Worm (Caenorhabditis elegans): ENCODE data around the gene Y38H6C.4.

Gene Y38H6C.4

DNA sequence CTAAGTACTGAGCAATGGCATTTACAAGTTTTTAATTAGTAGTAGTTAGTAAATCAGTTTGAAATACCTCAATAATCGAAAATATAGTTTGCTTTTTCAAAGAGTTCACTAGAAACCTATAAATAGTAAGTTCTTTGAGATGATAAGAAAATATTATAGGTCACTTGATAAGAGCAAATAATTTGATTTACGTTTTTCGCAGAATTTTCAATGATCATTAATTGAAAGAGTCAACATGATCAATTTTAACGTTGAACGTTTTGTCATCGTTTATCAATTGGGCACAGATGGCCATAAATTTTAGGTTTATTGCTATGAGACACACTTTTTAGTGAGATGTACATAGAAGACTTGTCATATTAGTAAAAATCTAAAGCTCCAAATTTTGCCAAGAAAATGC is 40.8 kb upstream of the Y38H6C.4 start:
- TF ChIP-seq sem-4 (tag; optimal IDR thresholded peaks at IDR 0.05) = no peak
- TF ChIP-seq ztf-11 (tag; optimal IDR thresholded peaks at IDR 0.05) = no peak
- TF ChIP-seq fos-1 (tag; optimal IDR thresholded peaks at IDR 0.05) = peak; percentile 10

DNA sequence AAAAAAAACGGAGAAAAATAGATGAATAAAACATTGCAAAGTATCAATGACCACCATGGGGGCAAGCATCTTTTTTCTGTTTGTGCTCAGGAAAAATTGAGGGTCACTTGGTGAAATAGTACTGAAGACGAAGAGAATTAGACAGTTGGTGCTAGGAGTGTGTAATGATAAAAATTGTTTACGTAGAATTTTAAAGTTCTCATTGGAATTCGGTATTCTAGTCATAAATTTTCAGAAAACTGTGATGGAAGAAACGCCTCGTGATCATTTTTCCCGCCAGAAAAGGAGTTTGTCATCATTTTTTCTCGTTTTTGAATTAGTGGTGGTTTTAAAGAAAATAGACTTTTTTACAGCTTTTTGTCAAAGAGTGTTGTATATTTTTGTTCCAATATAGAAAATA is 39.7 kb upstream of the Y38H6C.4 start:
- TF ChIP-seq alr-1 (tag; optimal IDR thresholded peaks at IDR 0.05) (no peak), skn-1 (tag; optimal IDR thresholded peaks at IDR 0.05) (peak; percentile 79), nhr-10 (tag; optimal IDR thresholded peaks at IDR 0.05) (no peak), unc-39 (tag; optimal IDR thresholded peaks at IDR 0.05) (no peak), peb-1 (tag; optimal IDR thresholded peaks at IDR 0.05) (no peak), mbf-1 (tag; optimal IDR thresholded peaks at IDR 0.05) (no peak), nhr-11 (tag; optimal IDR thresholded peaks at IDR 0.05) (no peak), gmeb-1 (tag; optimal IDR thresholded peaks at IDR 0.05) (peak; percentile 19), ztf-1 (GFP tag; conservative IDR thresholded peaks at IDR 0.05) (no peak), crh-2 (tag; optimal IDR thresholded peaks at IDR 0.05) (no peak), nhr-25 (tag; optimal IDR thresholded peaks at IDR 0.05) (no peak), nhr-237 (tag; optimal IDR thresholded peaks at IDR 0.05) (no peak)

DNA sequence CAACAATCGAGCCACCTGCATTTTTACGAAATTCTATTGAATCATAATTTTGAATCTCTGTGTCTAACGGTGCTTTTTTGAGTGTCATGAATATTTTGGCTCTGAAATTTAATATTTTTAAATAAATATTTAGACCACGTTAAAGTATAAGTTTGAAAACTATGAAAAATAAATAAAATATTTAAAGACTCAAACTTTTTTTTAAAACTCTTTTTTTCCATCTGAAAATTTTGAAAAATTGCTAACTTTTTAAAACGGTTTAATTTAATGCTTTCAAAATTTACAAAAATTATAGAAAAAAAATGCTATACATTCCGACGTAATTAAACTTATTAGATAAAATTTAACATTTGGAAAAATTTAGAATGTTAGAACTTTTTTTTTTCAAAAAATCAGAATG is 39.2 kb upstream of the Y38H6C.4 start, which contains the start of gene slc-36.3:
Gene slc-36.3 (minus strand): TSS at position 101 of the 400 bp plus-strand sequence.
- no peak for TF ChIP-seq Y55F3AM.14 (GFP tag; optimal IDR thresholded peaks at IDR 0.05)
- no peak for TF ChIP-seq lin-11 (tag; optimal IDR thresholded peaks at IDR 0.05)
- TF ChIP-seq zag-1 (tag; optimal IDR thresholded peaks at IDR 0.05) = no peak
- TF ChIP-seq nhr-77 (tag; optimal IDR thresholded peaks at IDR 0.05) = no peak
- no peak for TF ChIP-seq aly-2 (tag; optimal IDR thresholded peaks at IDR 0.05)
- TF ChIP-seq fos-1 (tag; optimal IDR thresholded peaks at IDR 0.05) = no peak
- TF ChIP-seq nhr-21 (tag; optimal IDR thresholded peaks at IDR 0.05) = no peak
- no peak for TF ChIP-seq gmeb-1 (tag; optimal IDR thresholded peaks at IDR 0.05)
- TF ChIP-seq peb-1 (tag; optimal IDR thresholded peaks at IDR 0.05) = no peak
- no peak for TF ChIP-seq nhr-12 (tag; optimal IDR thresholded peaks at IDR 0.05)
- TF ChIP-seq ztf-11 (tag; optimal IDR thresholded peaks at IDR 0.05) = no peak
- TF ChIP-seq nhr-10 (tag; optimal IDR thresholded peaks at IDR 0.05) = no peak
- no peak for TF ChIP-seq ztf-4 (tag; optimal IDR thresholded peaks at IDR 0.05)
- TF ChIP-seq elt-3 (tag; optimal IDR thresholded peaks at IDR 0.05) = no peak
- TF ChIP-seq ZK546.5 (tag; optimal IDR thresholded peaks at IDR 0.05) = no peak
- TF ChIP-seq nhr-6 (tag; optimal IDR thresholded peaks at IDR 0.05) = no peak

DNA sequence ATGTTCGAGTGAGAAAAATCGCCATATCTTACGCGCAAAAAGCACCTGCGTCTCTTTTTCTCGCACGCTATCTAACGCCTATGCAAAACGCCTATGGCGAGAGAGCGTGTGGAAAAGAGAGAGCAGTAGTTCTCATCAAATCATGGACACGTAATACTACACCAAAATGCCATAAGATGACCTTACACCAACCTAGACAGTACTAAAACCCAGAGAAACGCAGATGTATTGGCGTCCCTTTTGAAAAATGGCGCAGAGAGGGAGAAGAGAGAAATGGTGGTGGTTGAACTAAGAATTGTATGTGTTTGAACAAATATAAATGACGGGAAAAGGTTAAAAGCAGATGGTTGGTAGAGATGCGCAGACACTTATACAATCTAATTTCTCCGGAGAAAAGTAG is 34.2 kb upstream of the Y38H6C.4 start, which contains the start of gene Y38H6C.16:
Gene Y38H6C.16 (minus strand): TSS at position 293 of the 400 bp plus-strand sequence.
- no peak for TF ChIP-seq ama-1 (optimal IDR thresholded peaks at IDR 0.05)
- no peak for TF ChIP-seq egl-27 (tag; optimal IDR thresholded peaks at IDR 0.05)
- TF ChIP-seq fos-1 (tag; optimal IDR thresholded peaks at IDR 0.05) = no peak
- TF ChIP-seq R02D3.7 (tag; optimal IDR thresholded peaks at IDR 0.05) = no peak
- TF ChIP-seq unc-39 (tag; optimal IDR thresholded peaks at IDR 0.05) = no peak
- no peak for TF ChIP-seq lin-39 (tag; optimal IDR thresholded peaks at IDR 0.05)
- TF ChIP-seq nhr-77 (tag; optimal IDR thresholded peaks at IDR 0.05) = no peak
- TF ChIP-seq sem-4 (tag; optimal IDR thresholded peaks at IDR 0.05) = no peak
- no peak for TF ChIP-seq sma-3 (GFP tag; optimal IDR thresholded peaks at IDR 0.05)
- TF ChIP-seq zag-1 (tag; optimal IDR thresholded peaks at IDR 0.05) = no peak
- no peak for TF ChIP-seq nhr-10 (tag; optimal IDR thresholded peaks at IDR 0.05)
- TF ChIP-seq nhr-237 (tag; optimal IDR thresholded peaks at IDR 0.05) = no peak
- TF ChIP-seq crh-2 (tag; optimal IDR thresholded peaks at IDR 0.05) = no peak

DNA sequence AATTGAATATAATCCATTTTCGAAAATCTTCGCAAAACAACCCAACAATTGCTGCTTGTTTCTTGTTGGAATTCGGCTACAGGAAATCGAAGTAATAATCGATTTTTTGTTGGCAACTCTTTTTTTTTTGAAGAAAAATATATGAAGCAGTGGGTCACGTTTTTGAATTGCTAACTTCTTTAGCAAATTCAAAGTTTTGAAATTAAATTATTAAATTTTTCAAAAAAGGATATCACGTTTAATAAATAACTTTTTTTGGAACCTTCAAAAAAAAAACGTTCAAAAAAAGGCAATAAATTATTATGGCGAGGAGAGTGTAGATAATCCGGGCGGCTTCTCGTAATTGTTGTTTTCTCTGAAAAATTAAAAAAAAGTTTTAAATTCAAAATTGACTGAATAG is 31.3 kb upstream of the Y38H6C.4 start, which contains the start of gene Y38H6C.15:
Gene Y38H6C.15 (minus strand): TSS at position 101 of the 400 bp plus-strand sequence.
- TF ChIP-seq sma-3 (GFP tag; optimal IDR thresholded peaks at IDR 0.05) = no peak
- no peak for TF ChIP-seq nhr-25 (tag; optimal IDR thresholded peaks at IDR 0.05)
- no peak for TF ChIP-seq elt-1 (tag; optimal IDR thresholded peaks at IDR 0.05)
- no peak for TF ChIP-seq sem-4 (tag; optimal IDR thresholded peaks at IDR 0.05)
- no peak for TF ChIP-seq ceh-16 (tag; optimal IDR thresholded peaks at IDR 0.05)
- TF ChIP-seq ama-1 (optimal IDR thresholded peaks at IDR 0.05) = no peak
- no peak for TF ChIP-seq nhr-129 (tag; optimal IDR thresholded peaks at IDR 0.05)
- TF ChIP-seq unc-39 (tag; optimal IDR thresholded peaks at IDR 0.05) = no peak
- TF ChIP-seq unc-62 (GFP tag; optimal IDR thresholded peaks at IDR 0.05) = no peak
- no peak for TF ChIP-seq R02D3.7 (tag; optimal IDR thresholded peaks at IDR 0.05)
- no peak for TF ChIP-seq zag-1 (tag; optimal IDR thresholded peaks at IDR 0.05)
- TF ChIP-seq ceh-82 (tag; optimal IDR thresholded peaks at IDR 0.05) = no peak
- TF ChIP-seq crh-2 (tag; optimal IDR thresholded peaks at IDR 0.05) = no peak
- no peak for TF ChIP-seq mdl-1 (tag; optimal IDR thresholded peaks at IDR 0.05)
- no peak for TF ChIP-seq Y55F3AM.14 (GFP tag; optimal IDR thresholded peaks at IDR 0.05)
- no peak for TF ChIP-seq nhr-11 (tag; optimal IDR thresholded peaks at IDR 0.05)
- no peak for TF ChIP-seq egl-27 (tag; optimal IDR thresholded peaks at IDR 0.05)

All from whole organism, L2 larva.